Worm (Caenorhabditis elegans): ENCODE measurements around the gene F44G4.6.

DNA sequence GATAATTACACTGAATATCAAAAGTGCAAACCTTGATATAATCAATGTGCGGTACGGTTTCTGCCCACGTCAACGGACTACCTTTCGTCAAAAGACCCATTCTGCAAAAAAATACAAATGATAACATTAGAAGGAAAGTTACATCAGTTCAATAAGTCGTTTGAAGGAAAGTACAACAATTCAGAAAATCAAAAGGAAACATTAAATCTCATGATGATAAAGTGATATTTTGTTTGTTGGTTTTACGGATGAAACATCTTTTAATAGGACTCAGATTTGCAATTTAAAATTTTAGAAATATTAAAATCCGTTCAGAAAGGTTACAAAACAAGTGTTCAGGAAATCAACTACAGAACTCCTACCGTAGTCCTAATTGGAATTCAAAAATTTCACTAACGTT lies 36.6 kb upstream of the F44G4.6 start, which contains the start of gene gcs-1:
- no peak for TF ChIP-seq scrt-1 (GFP tag; IDR thresholded peaks at IDR 0.05)
- TF ChIP-seq hmg-4 (GFP tag; optimal IDR thresholded peaks at IDR 0.05), result no peak
- TF ChIP-seq ama-1 (optimal IDR thresholded peaks at IDR 0.05), result no peak
- no peak for TF ChIP-seq aly-1 (tag; optimal IDR thresholded peaks at IDR 0.05)
- no peak for TF ChIP-seq flt-1 (GFP tag; IDR thresholded peaks at IDR 0.05)
- TF ChIP-seq sea-1 (GFP tag; conservative IDR thresholded peaks at IDR 0.05), result no peak
- TF ChIP-seq B0310.2 (tag; optimal IDR thresholded peaks at IDR 0.05), result no peak
- no peak for TF ChIP-seq hnd-1 (tag; optimal IDR thresholded peaks at IDR 0.05)
- no peak for TF ChIP-seq F13C5.2 (tag; optimal IDR thresholded peaks at IDR 0.05)
